Fruit fly (Drosophila melanogaster): ENCODE measurements around the gene CG32982.

Gene CG32982

dm6 chr2L:9160090-9160489, 34.6 kb downstream of the CG32982 start:
- TF ChIP-seq CG34367 (tag; optimal IDR thresholded peaks at IDR 0.05) (no peak), CG15710 (tag; optimal IDR thresholded peaks at IDR 0.05) (no peak), D1 (tag; optimal IDR thresholded peaks at IDR 0.05) (no peak), CG32121 (GFP tag; IDR thresholded peaks at IDR 0.05) (0 out of 2 replicates have a peak, but pooled peaks have one; percentile 11)

dm6 chr2L:9163935-9164334, 38.4 kb downstream of the CG32982 start, which contains the start of gene CG13108:
Gene CG13108, plus strand, starts transcription at chr2L:9164235.
- no peak for TF ChIP-seq CG4496 (GFP tag; IDR thresholded peaks at IDR 0.05)
- no peak for TF ChIP-seq EcR (GFP tag; optimal IDR thresholded peaks at IDR 0.05)
- TF ChIP-seq CG9948 (tag; optimal IDR thresholded peaks at IDR 0.05): no peak
- no peak for TF ChIP-seq CG14655 (GFP tag; optimal IDR thresholded peaks at IDR 0.05)
- no peak for TF ChIP-seq CG8301 (tag; optimal IDR thresholded peaks at IDR 0.05)
- TF ChIP-seq Pif1B (GFP tag; optimal IDR thresholded peaks at IDR 0.05): no peak
- no peak for TF ChIP-seq Pif1A (GFP tag; optimal IDR thresholded peaks at IDR 0.05)
- no peak for TF ChIP-seq CG8159 (tag; optimal IDR thresholded peaks at IDR 0.05)
- no peak for TF ChIP-seq CG13204 (GFP tag; optimal IDR thresholded peaks at IDR 0.05)
- TF ChIP-seq fd96Ca (GFP tag; IDR thresholded peaks at IDR 0.05): no peak
- no peak for TF ChIP-seq D1 (tag; optimal IDR thresholded peaks at IDR 0.05)
- TF ChIP-seq Snoo (tag; optimal IDR thresholded peaks at IDR 0.05): no peak
- no peak for TF ChIP-seq CG12605 (GFP tag; IDR thresholded peaks at IDR 0.05)
- TF ChIP-seq CG34367 (tag; optimal IDR thresholded peaks at IDR 0.05): no peak
- no peak for TF ChIP-seq CG32121 (GFP tag; IDR thresholded peaks at IDR 0.05)

- TF ChIP-seq EcR (GFP tag; optimal IDR thresholded peaks at IDR 0.05) (peak; percentile 19), CG13204 (GFP tag; optimal IDR thresholded peaks at IDR 0.05) (no peak)
These were observed 39.3 kb downstream of the CG32982 start for dm6 chr2L:9164797-9165196.

dm6 chr2L:9166399-9166980, 41.0 kb downstream of the CG32982 start, which contains the start of the genes CG9586 and tai:
Gene CG9586, minus strand, starts transcription at chr2L:9166514.
Gene tai, plus strand, starts transcription at chr2L:9166778.
- TF ChIP-seq Pif1B (GFP tag; optimal IDR thresholded peaks at IDR 0.05) (peak; percentile 69), rn (GFP tag; IDR thresholded peaks at IDR 0.05) (peak; percentile 34; the same call in 1 of the 2 replicates), Ets98B (GFP tag; IDR thresholded peaks at IDR 0.05) (peak; percentile 74), CG8301 (tag; optimal IDR thresholded peaks at IDR 0.05) (peak; percentile 51), CG10348 (GFP tag; IDR thresholded peaks at IDR 0.05) (no peak), CG32121 (GFP tag; IDR thresholded peaks at IDR 0.05) (peak; percentile 75), EcR (GFP tag; optimal IDR thresholded peaks at IDR 0.05) (no peak), CG9948 (tag; optimal IDR thresholded peaks at IDR 0.05) (peak; percentile 50), CG13204 (GFP tag; optimal IDR thresholded peaks at IDR 0.05) (no peak), CG17806 (tag; optimal IDR thresholded peaks at IDR 0.05) (peak; percentile 71), CG34367 (tag; optimal IDR thresholded peaks at IDR 0.05) (peak; percentile 62), CG14655 (GFP tag; optimal IDR thresholded peaks at IDR 0.05) (peak; percentile 75), CG15710 (tag; optimal IDR thresholded peaks at IDR 0.05) (peak; percentile 68), CG4496 (GFP tag; IDR thresholded peaks at IDR 0.05) (peak; percentile 68; the same call in 1 of the 3 replicates), Snoo (tag; optimal IDR thresholded peaks at IDR 0.05) (peak; percentile 22), CG12605 (GFP tag; IDR thresholded peaks at IDR 0.05) (no peak), gl (tag; optimal IDR thresholded peaks at IDR 0.05) (no peak), CG8159 (tag; optimal IDR thresholded peaks at IDR 0.05) (peak; percentile 58), Pif1A (GFP tag; optimal IDR thresholded peaks at IDR 0.05) (peak; percentile 35), D1 (tag; optimal IDR thresholded peaks at IDR 0.05) (peak; percentile 36), fd96Ca (GFP tag; IDR thresholded peaks at IDR 0.05) (peak; percentile 57; the same call in 2 of the 3 replicates)

- TF ChIP-seq Snoo (tag; optimal IDR thresholded peaks at IDR 0.05) (no peak), rn (GFP tag; IDR thresholded peaks at IDR 0.05) (no peak), Pif1B (GFP tag; optimal IDR thresholded peaks at IDR 0.05) (no peak), CG10348 (GFP tag; IDR thresholded peaks at IDR 0.05) (no peak), gl (tag; optimal IDR thresholded peaks at IDR 0.05) (no peak), CG32121 (GFP tag; IDR thresholded peaks at IDR 0.05) (peak; percentile 71), Ets98B (GFP tag; IDR thresholded peaks at IDR 0.05) (peak; percentile 63; the same call in 1 of the 2 replicates), CG15710 (tag; optimal IDR thresholded peaks at IDR 0.05) (no peak), CG13204 (GFP tag; optimal IDR thresholded peaks at IDR 0.05) (no peak), D1 (tag; optimal IDR thresholded peaks at IDR 0.05) (no peak), Pif1A (GFP tag; optimal IDR thresholded peaks at IDR 0.05) (no peak), CG14655 (GFP tag; optimal IDR thresholded peaks at IDR 0.05) (no peak), CG34367 (tag; optimal IDR thresholded peaks at IDR 0.05) (no peak), EcR (GFP tag; optimal IDR thresholded peaks at IDR 0.05) (no peak), CG17806 (tag; optimal IDR thresholded peaks at IDR 0.05) (no peak), CG9948 (tag; optimal IDR thresholded peaks at IDR 0.05) (no peak), CG8301 (tag; optimal IDR thresholded peaks at IDR 0.05) (no peak), CG8159 (tag; optimal IDR thresholded peaks at IDR 0.05) (no peak), CG12605 (GFP tag; IDR thresholded peaks at IDR 0.05) (peak; percentile 57), fd96Ca (GFP tag; IDR thresholded peaks at IDR 0.05) (peak; percentile 64; the same call in 1 of the 3 replicates), CG4496 (GFP tag; IDR thresholded peaks at IDR 0.05) (peak; percentile 37; the same call in 1 of the 3 replicates)
These were observed 41.5 kb downstream of the CG32982 start for dm6 chr2L:9167001-9167400.

dm6 chr2L:9168014-9168651, 42.6 kb downstream of the CG32982 start:
- TF ChIP-seq Ets98B (GFP tag; IDR thresholded peaks at IDR 0.05): peak; percentile 73
- TF ChIP-seq CG12605 (GFP tag; IDR thresholded peaks at IDR 0.05): peak; percentile 81
- TF ChIP-seq CG13204 (GFP tag; optimal IDR thresholded peaks at IDR 0.05): peak; percentile 20
- TF ChIP-seq CG9948 (tag; optimal IDR thresholded peaks at IDR 0.05): peak; percentile 78
- no peak for TF ChIP-seq EcR (GFP tag; optimal IDR thresholded peaks at IDR 0.05)
- peak; percentile 58 for TF ChIP-seq D1 (tag; optimal IDR thresholded peaks at IDR 0.05)
- no peak for TF ChIP-seq fd96Ca (GFP tag; IDR thresholded peaks at IDR 0.05)
- peak; percentile 77 for TF ChIP-seq CG15710 (tag; optimal IDR thresholded peaks at IDR 0.05)
- TF ChIP-seq CG32121 (GFP tag; IDR thresholded peaks at IDR 0.05): peak; percentile 76
- TF ChIP-seq Pif1B (GFP tag; optimal IDR thresholded peaks at IDR 0.05): peak; percentile 80
- TF ChIP-seq CG34367 (tag; optimal IDR thresholded peaks at IDR 0.05): peak; percentile 69
- peak; percentile 91 for TF ChIP-seq Snoo (tag; optimal IDR thresholded peaks at IDR 0.05)
- no peak for TF ChIP-seq CG10348 (GFP tag; IDR thresholded peaks at IDR 0.05)
- peak; percentile 83 for TF ChIP-seq CG8159 (tag; optimal IDR thresholded peaks at IDR 0.05)
- TF ChIP-seq CG14655 (GFP tag; optimal IDR thresholded peaks at IDR 0.05): peak; percentile 70
- TF ChIP-seq rn (GFP tag; IDR thresholded peaks at IDR 0.05): peak; percentile 68
- TF ChIP-seq CG17806 (tag; optimal IDR thresholded peaks at IDR 0.05): peak; percentile 75
- TF ChIP-seq gl (tag; optimal IDR thresholded peaks at IDR 0.05): peak; percentile 19
- TF ChIP-seq CG8301 (tag; optimal IDR thresholded peaks at IDR 0.05): peak; percentile 63
- peak; percentile 88 for TF ChIP-seq CG4496 (GFP tag; IDR thresholded peaks at IDR 0.05)
- TF ChIP-seq Pif1A (GFP tag; optimal IDR thresholded peaks at IDR 0.05): peak; percentile 85
